Worm (Caenorhabditis elegans) whole organism, L4/young adult: ENCODE data around the gene D1046.18.

Source experiments
- W03F9.2 ChIP-seq: fragments of 150-350 bp; optimal IDR thresholded peaks from 2 replicates; lab custom pipeline; 2014; ENCODE audit warnings: missing biosample characterization, missing genetic modification characterization
- dao-5 ChIP-seq: sonication (generic microtip); optimal IDR thresholded peaks from 2 replicates; lab custom pipeline; 2016; ENCODE audit warnings: missing genotype, missing genetic modification characterization, moderate library complexity, missing compliant biosample characterization
- him-1 ChIP-seq: sonication (generic microtip); optimal IDR thresholded peaks from 2 replicates; lab custom pipeline; 2016; ENCODE audit warnings: missing genotype, missing genetic modification reagents, missing genetic modification characterization, missing compliant biosample characterization

The D1046.18 gene

DNA sequence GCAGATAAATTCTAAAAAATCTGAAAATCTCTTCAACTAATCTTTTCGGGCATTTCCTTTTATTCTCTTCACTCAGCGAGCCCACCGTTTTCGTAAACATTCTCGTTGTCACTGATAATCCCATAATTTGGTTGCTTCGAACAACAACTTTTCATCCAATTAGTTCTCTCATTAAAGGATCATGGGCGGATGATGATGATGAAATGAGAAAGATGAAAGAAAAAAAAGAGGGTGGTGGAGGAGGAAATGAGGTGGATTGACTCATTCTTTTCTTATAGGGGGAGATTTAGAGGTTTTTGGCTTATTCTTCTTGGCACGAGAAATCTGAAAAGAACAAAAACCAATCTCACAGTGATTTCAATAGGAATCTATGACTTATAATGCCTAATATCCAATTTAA, 8.9 kb upstream of the D1046.18 start:
- TF ChIP-seq him-1 (no peak), W03F9.2 (no peak), dao-5 (no peak)

DNA sequence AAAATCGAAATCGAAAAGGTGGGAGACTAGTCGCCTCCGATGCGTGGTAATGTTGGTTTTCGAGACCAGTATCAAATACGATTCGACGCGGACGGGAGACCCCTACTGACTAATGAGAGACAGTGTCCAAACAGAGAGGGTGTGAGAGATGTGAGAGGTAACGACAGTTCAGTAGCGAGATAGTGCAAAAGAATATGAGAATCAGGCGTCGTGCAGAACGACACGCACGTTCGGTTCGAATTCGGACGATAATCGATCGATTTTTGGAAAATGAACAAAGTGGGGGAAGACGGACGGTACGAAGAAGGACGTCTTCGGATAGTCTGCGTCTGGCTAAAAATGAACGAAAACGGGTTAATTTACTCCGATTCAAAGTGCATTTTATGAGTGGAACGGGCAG, 8.1 kb upstream of the D1046.18 start, which contains the start of gene D1046.16:
TSS of gene D1046.16 (plus strand) at position 195 of the 400 bp plus-strand sequence.
- TF ChIP-seq him-1 (no peak), W03F9.2 (peak; percentile 4), dao-5 (no peak)

DNA sequence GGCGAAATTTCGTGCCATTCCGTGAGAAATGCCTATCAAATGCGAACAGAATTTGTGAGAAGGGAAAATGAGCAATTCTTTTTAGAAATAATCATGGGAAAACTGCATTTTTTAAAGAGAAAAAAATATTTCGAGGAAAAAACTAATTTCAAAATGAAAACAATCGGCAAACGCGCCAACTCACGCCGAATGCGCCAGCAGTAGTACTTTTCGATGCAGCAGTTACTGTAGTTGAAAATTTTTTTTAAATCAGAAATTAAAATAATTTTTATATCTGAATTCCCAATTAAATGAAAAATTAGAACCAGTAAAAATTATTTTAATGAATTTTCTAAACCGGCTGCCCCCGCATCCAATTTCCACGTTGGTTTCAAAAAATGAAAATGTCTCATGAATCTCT, 6.7 kb upstream of the D1046.18 start:
- TF ChIP-seq dao-5 (no peak), W03F9.2 (peak; percentile 60)

DNA sequence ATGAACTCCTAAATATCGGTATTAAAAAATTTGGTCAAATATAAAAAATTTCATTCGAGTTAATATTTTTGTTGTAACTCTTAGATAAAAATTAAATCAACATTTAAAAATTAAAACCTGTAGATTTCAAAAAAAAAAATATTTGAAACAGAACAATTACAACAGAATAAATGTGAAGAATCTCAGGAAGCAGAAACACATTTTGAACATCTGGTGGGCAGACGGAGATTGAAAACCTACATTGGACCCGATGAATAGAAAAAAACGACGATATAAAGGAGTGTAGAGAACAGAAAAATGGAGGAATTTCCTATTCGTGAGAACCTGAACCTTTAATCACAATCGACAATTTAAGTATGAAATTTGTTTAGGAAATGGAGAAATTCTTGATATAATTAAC, 5.9 kb upstream of the D1046.18 start:
- TF ChIP-seq W03F9.2 = no peak
- TF ChIP-seq dao-5 = no peak
- no peak for TF ChIP-seq him-1

DNA sequence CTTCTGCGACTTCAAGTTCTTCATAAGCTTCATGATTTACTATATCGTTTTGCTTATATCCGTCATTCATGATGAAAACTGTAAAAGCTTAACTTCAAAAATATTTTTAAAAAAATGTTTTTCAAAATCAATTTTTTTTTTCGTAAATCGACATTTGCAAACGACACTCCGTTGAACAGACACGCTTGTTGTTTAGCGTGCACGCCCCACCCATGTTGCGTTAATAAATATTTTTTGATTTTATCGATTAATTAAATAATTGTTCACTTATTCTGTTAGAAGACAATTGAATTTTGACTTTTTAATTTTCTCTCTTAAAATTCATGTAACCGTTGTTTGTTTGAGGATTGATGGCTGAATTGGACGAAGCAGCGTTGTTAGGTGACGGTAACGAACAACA, 4.1 kb upstream of the D1046.18 start, which contains the start of the genes D1046.2 and cfim-2:
TSS of gene D1046.2 (minus strand) at position 78 of the 400 bp plus-strand sequence.
TSS of gene cfim-2 (plus strand) at position 335 of the 400 bp plus-strand sequence.
- TF ChIP-seq dao-5 (no peak), W03F9.2 (no peak), him-1 (no peak)

DNA sequence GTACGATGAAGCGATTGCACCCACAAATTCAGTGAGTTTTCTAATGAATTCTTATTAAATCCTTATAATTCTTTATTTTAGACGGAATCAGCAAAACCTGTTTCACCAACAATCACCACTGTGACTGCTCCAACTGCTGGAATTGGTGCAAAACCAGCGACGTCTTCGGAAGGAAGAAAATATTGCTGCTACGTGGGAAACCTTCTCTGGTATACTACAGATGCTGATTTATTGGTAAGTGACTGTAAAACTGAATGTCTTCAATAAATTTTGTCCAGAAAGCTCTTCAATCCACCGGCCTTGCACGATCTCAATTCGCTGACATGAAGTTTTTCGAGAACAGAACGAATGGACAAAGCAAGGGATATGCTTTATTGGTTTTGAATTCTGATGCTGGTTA, 3.5 kb upstream of the D1046.18 start:
- TF ChIP-seq W03F9.2 (no peak), dao-5 (no peak), him-1 (no peak)

DNA sequence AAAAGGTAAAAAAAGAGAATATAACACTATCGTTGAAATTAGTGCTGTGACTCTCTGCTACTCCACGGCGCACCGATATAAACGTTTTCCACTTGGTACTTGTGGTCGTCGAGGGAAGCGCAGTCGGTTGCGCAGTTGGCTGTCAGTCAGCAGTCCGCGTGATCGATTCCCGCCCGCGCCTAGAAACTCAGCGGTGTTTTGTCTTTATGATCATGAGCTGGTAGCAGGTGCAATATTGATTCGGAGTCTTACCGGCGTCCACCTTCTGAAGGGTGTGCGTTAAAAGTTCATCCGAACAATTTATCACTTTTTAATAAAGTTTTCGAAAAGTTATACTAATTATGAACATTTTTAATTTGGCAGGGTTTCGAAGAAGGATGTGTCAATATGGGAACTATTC, 2.9 kb upstream of the D1046.18 start:
- TF ChIP-seq him-1 (peak; percentile 60), dao-5 (peak; percentile 94), W03F9.2 (peak; percentile 42)

DNA sequence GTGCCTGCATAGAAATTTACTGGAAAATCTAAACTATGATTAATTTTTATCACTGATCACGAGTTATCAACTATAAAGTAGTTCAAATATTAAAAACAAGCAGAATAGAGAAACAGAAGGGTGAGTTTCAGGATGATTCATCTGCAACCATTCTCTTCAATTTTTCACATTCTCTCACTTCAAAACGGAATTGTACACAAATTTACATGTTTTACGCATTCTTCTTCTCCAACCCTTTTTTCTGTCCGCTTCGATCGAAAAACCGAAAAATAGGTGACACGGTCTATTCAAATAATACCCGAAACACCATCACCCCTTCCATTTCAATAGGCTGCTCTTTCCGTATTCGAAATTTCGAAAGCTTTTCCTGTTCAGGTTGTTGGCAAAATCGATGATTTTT, 3.5 kb downstream of the D1046.18 start, which contains the start of gene D1046.4:
TSS of gene D1046.4 (plus strand) at position 301 of the 400 bp plus-strand sequence.
- TF ChIP-seq dao-5 = no peak
- no peak for TF ChIP-seq W03F9.2
- TF ChIP-seq him-1 = no peak

DNA sequence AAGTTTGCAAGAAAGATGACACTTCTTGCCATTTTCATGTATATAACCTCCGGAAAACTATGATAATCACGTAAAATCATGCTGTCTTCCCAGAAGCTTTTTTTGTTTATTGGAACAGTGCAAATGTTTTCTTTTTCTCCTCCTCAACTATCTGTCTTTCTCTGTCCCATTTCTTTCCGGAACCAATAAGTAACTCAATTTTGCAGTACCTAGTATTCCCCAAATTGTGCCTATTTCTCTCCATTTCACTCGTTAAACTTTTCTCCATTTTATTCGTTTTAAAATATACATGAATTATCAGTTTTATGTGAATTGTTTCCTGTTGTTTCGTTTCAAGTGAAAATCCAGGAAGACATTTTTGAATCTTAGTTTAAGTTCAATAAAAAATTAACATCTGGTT, 13.4 kb downstream of the D1046.18 start:
- TF ChIP-seq him-1 = no peak
- no peak for TF ChIP-seq W03F9.2
- no peak for TF ChIP-seq dao-5

DNA sequence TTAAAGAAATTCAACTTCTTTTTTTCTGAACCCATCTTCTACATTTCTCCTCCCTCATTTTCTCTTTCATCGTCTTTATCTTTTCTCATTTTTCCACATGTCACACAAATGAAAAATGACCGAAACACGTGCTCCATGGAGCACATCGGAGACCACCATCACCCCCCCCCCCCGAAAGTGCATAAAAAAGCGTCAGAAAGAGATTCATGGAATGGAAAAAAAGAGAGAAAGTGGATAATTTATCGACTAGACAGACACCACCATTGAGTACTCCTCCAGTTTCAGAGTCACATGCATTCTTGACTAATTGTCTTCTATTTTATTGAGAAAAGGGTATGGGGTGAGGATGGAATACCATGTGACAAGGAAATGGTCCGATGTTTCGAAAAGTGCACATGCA, 17.1 kb downstream of the D1046.18 start:
- TF ChIP-seq W03F9.2 (no peak), him-1 (no peak), dao-5 (no peak)

DNA sequence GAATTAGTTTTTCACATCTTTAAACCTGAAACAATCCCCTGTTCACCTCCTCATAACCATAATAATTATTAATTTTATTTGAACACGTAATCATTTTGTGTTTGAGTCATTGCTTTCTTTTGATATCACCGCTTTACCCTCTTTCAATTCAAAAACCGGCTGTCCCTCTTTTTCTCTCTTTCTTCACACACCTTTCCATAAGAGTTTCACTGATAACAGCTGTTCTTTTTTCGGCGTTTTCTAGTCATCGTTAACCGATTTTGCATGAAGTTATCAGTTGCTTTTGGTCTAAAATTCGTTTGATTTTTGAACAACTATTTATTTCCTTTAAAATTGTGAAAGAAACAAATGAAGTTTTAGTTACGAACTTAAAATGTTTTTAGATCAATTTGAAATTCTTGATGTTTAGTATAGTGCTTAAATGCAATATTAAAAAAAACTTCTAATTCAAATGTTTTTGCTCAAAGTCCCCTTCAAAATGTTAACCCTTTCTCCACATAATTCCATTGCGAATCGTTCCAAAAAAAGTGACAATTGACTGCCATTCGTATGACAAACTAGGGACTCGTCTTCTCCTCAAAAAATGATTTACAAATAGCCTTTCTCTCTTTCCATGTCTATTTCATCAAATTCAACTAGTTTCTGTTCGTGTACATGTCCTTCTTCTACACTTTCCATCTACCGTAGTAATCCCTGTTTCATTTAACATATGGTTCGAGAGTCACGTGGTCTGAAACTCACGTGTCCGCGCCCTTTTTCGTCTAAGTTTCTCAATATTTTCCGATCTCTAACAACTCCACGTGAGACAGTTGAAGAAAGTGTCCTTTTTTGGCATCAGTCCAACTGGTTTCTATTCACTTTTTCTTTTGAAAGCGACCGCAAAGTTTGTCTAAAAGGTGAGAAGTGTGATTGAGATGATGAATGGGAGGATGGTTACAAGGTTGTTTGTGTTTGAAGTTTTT, 19.3 kb downstream of the D1046.18 start:
- TF ChIP-seq W03F9.2 = peak; percentile 37
- no peak for TF ChIP-seq dao-5

DNA sequence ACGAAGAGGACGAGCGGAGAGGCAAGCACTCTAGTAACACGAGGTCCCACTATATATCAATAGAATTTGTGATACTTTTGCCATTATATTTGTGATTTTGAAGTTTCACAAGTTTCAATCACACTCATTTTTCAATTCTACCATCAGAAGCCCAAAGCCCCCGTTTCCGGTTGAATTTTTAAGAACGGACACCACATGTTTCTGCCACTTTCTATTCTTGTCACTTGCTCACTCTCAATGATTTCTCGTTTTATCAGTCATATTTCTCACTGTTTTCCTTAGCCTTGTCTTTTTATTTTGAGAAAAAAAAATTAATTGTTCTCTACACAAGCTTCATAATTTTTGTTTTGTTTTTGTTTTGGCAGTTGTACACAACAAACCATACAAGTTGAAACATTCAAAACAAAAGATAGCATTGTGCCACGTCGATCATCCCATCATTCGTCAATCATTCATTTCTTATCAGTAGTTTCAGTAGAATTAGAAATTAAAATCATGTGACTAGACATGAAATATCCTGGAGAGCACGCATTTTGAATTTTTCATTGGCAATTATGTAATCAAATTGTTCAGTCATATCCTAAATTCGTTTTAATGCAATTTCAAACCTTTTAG, 22.0 kb downstream of the D1046.18 start:
- TF ChIP-seq him-1 (no peak), dao-5 (no peak), W03F9.2 (no peak)

DNA sequence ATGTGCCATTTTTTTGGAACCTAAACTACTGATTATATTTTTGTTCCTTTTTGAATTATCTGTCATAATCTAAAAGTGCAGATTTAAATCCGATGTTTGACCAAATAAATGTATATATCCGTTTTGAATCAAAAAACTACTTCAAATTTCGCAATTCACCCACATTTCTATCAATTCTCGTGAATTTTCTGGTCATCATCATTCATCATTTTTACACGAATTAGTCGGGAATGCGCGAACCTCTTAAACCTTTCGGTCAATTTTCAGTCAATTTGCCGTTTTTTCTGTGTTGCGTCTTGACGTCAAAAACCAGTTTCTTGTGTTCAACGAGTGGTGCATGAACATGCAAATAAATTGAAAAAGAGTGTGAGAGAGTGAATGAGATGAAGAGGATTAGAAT, 24.1 kb downstream of the D1046.18 start:
- no peak for TF ChIP-seq W03F9.2
- no peak for TF ChIP-seq dao-5
- TF ChIP-seq him-1 = no peak

DNA sequence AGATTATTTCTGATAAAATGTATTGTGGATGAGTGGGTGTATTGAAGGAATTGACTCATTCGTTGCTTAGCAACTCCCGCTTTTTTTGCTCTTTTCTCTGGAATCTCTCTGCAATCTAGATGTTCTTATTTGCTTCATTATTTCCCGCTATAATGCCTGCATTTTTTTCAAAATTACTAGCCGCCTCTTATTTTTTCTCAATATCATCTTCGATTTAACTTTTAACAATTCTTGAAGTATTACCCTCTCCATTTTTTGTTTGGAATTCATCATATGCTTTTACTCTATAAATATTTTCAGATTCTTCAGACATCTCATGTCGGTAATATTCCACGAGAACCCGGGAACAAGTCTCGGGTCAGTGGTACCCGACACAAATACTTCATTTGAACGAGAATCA, 26.1 kb downstream of the D1046.18 start, which contains the start of gene tpra-1:
TSS of gene tpra-1 (plus strand) at position 301 of the 400 bp plus-strand sequence.
- TF ChIP-seq him-1 (no peak), W03F9.2 (no peak), dao-5 (no peak)

DNA sequence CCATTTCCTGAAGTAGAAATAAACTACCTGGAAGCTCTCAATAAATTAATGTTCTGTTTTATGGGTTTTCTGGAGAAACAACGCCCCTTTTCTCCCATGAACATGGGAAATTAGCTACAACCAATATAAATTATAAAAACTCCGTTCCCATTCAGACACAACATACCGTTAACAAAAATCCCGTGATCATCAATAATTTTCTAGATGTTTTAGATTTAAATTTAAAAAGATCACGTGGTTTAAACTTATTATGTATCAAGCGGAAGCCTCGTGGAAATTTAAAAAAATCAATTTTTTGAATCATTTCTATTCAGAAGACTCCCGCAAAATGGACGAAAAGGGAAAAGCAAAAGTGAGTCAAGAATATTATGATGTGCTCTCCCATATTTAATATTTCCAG, 35.8 kb downstream of the D1046.18 start, which contains the start of gene C53B4.2:
TSS of gene C53B4.2 (plus strand) at position 301 of the 400 bp plus-strand sequence.
- TF ChIP-seq W03F9.2 (no peak), him-1 (no peak), dao-5 (no peak)

DNA sequence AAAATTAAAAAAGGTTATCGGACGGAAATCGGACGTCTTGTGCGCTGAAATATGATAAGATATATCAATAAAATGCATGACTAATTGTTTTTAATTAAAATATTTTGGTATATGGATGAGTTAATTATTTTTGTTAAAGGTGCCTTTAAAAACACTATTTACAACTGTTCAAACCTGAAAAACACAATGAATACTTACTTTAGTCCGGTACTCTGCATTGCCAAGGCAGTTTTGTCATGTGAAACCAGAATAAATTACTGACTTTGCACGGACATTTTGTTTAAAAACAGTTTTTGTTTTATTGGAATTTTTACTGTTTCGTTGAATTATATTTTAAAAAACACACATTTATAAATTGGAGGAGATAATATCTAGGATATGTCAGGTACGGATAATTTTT, 37.9 kb downstream of the D1046.18 start, which contains the start of gene suex-2:
TSS of gene suex-2 (plus strand) at position 301 of the 400 bp plus-strand sequence.
- no peak for TF ChIP-seq dao-5
- no peak for TF ChIP-seq W03F9.2
- TF ChIP-seq him-1 = no peak
